Fruit fly (Drosophila melanogaster) whole organism, wandering third instar larva: ENCODE results near the gene CG3841.

Source experiments
- CG32264 ChIP-seq: fragments of 200-800 bp; sonication (Bioruptor generic); optimal IDR thresholded peaks from 2 replicates; lab custom pipeline; 2016; ENCODE audit warnings: missing biosample characterization, missing genetic modification characterization
- CG9705 ChIP-seq: fragments of 200-800 bp; sonication (Bioruptor generic); optimal IDR thresholded peaks from 2 replicates; lab custom pipeline; 2018; ENCODE audit warnings: missing biosample characterization, mild to moderate bottlenecking, missing genetic modification characterization
- CrebA ChIP-seq: fragments of 200-800 bp; sonication (Bioruptor generic); optimal IDR thresholded peaks from 2 replicates; lab custom pipeline; 2016; ENCODE audit warnings: missing biosample characterization, mild to moderate bottlenecking, missing genetic modification characterization, borderline replicate concordance
- Dfd ChIP-seq: fragments of >200 bp; optimal IDR thresholded peaks from 2 replicates; lab custom pipeline; 2017; ENCODE audit warnings: missing biosample characterization, missing genetic modification characterization
- Dif ChIP-seq: fragments of 200-275, 200-300 bp; sonication (Bioruptor generic); optimal IDR thresholded peaks from 2 replicates; lab custom pipeline; 2018; ENCODE audit warnings: missing biosample characterization, missing genetic modification characterization; ENCODE audit not compliant: partially characterized antibody
- GATAd ChIP-seq: sonication (Bioruptor generic); optimal IDR thresholded peaks from 2 replicates; lab custom pipeline; 2016; ENCODE audit warnings: missing biosample characterization, missing genetic modification characterization
- Hr78 ChIP-seq: fragments of >200 bp; optimal IDR thresholded peaks from 2 replicates; lab custom pipeline; 2017; ENCODE audit warnings: missing biosample characterization, missing genetic modification characterization
- Hr83 ChIP-seq: fragments of 200-300 bp; sonication (Bioruptor generic); optimal IDR thresholded peaks from 2 replicates; lab custom pipeline; 2016; ENCODE audit warnings: missing biosample characterization, mild to moderate bottlenecking, missing genetic modification characterization, moderate library complexity; ENCODE audit not compliant: poor library complexity, severe bottlenecking
- Jra ChIP-seq: sonication (Bioruptor generic); optimal IDR thresholded peaks from 2 replicates; lab custom pipeline; 2016; ENCODE audit warnings: missing biosample characterization, missing genetic modification characterization
- Mio ChIP-seq: sonication (Bioruptor generic); optimal IDR thresholded peaks from 2 replicates; lab custom pipeline; 2016; ENCODE audit warnings: missing biosample characterization, missing genetic modification characterization
- Myc ChIP-seq: fragments of >200 bp; optimal IDR thresholded peaks from 2 replicates; lab custom pipeline; 2017
- N ChIP-seq: fragments of >200 bp; optimal IDR thresholded peaks from 2 replicates; lab custom pipeline; 2018; ENCODE audit warnings: missing biosample characterization, missing external identifiers, missing genetic modification characterization
- Rel ChIP-seq, 2 experiments: fragments of 200-800 bp; sonication (Bioruptor generic) in 1 of 2; optimal IDR thresholded peaks; 2 replicates in 1 of 2; 3 replicates in 1 of 2; lab custom pipeline; 2016 to 2019; ENCODE audit warnings: mild to moderate bottlenecking in 2 of 2, missing biosample characterization in 2 of 2, missing genetic modification characterization in 2 of 2, moderate library complexity in 1 of 2
- Sp1 ChIP-seq: fragments of 200-800 bp; sonication (Bioruptor generic); optimal IDR thresholded peaks from 3 replicates; lab custom pipeline; 2019; ENCODE audit warnings: missing biosample characterization, mild to moderate bottlenecking, missing genetic modification characterization, moderate library complexity
- Vsx2 ChIP-seq: fragments of 200-300, 225-300 bp; sonication (Bioruptor generic); optimal IDR thresholded peaks from 2 replicates; lab custom pipeline; 2018; ENCODE audit warnings: missing biosample characterization, missing genetic modification characterization; ENCODE audit not compliant: partially characterized antibody
- br ChIP-seq: fragments of 200-800 bp; sonication (Bioruptor generic); optimal IDR thresholded peaks from 2 replicates; lab custom pipeline; 2016; ENCODE audit warnings: missing biosample characterization, missing genetic modification characterization
- brk ChIP-seq: fragments of 200-800 bp; sonication (Bioruptor generic); optimal IDR thresholded peaks from 2 replicates; lab custom pipeline; 2016; ENCODE audit warnings: missing biosample characterization, mild to moderate bottlenecking, missing genetic modification characterization
- dmrt93B ChIP-seq: fragments of 200-800 bp; sonication (Bioruptor generic); optimal IDR thresholded peaks from 2 replicates; lab custom pipeline; 2018; ENCODE audit warnings: missing biosample characterization, mild to moderate bottlenecking, missing genetic modification characterization
- ey ChIP-seq: fragments of 200-800 bp; sonication (Bioruptor generic); optimal IDR thresholded peaks from 2 replicates; lab custom pipeline; 2016; ENCODE audit warnings: missing biosample characterization, missing genetic modification characterization
- foxo ChIP-seq, 2 experiments: fragments of 200-800 bp; sonication (Bioruptor generic); optimal IDR thresholded peaks; 2 replicates in 1 of 2; 3 replicates in 1 of 2; lab custom pipeline; 2016 to 2017; ENCODE audit warnings: missing biosample characterization in 2 of 2, missing genetic modification characterization in 2 of 2
- fru ChIP-seq: fragments of 200-800 bp; sonication (Bioruptor generic); optimal IDR thresholded peaks from 3 replicates; lab custom pipeline; 2016; ENCODE audit warnings: missing biosample characterization, mild to moderate bottlenecking, missing genetic modification characterization
- h ChIP-seq: fragments of 200-800 bp; sonication (Bioruptor generic); optimal IDR thresholded peaks from 3 replicates; lab custom pipeline; 2016; ENCODE audit warnings: missing biosample characterization, mild to moderate bottlenecking, missing genetic modification characterization
- jim ChIP-seq: fragments of 175-275, 200-325 bp; sonication (Bioruptor generic); optimal IDR thresholded peaks from 2 replicates; lab custom pipeline; 2016; ENCODE audit warnings: missing biosample characterization, mild to moderate bottlenecking, missing genetic modification characterization
- lola ChIP-seq: fragments of >200 bp; optimal IDR thresholded peaks from 2 replicates; lab custom pipeline; 2017; ENCODE audit warnings: missing biosample characterization, missing genetic modification characterization
- pan ChIP-seq: fragments of >200 bp; optimal IDR thresholded peaks from 2 replicates; lab custom pipeline; 2017
- psq ChIP-seq: fragments of 200-800 bp; sonication (Bioruptor generic); optimal IDR thresholded peaks from 3 replicates; lab custom pipeline; 2017; ENCODE audit warnings: missing biosample characterization, mild to moderate bottlenecking, missing genetic modification characterization, moderate library complexity
- rgr ChIP-seq: fragments of 200-800 bp; sonication (Bioruptor generic); optimal IDR thresholded peaks from 3 replicates; lab custom pipeline; 2016; ENCODE audit warnings: missing biosample characterization, mild to moderate bottlenecking, missing genetic modification characterization
- sage ChIP-seq: fragments of 200-800 bp; sonication (Bioruptor generic); optimal IDR thresholded peaks from 2 replicates; lab custom pipeline; 2016; ENCODE audit warnings: missing biosample characterization, mild to moderate bottlenecking, missing genetic modification characterization
- sv ChIP-seq: fragments of 200-800 bp; sonication (Bioruptor generic); optimal IDR thresholded peaks from 3 replicates; lab custom pipeline; 2016; ENCODE audit warnings: missing biosample characterization, missing genetic modification characterization
- tai ChIP-seq: sonication (Bioruptor generic); optimal IDR thresholded peaks from 2 replicates; lab custom pipeline; 2016; ENCODE audit warnings: missing biosample characterization, missing genetic modification characterization
- usp ChIP-seq: fragments of >200 bp; optimal IDR thresholded peaks from 2 replicates; lab custom pipeline; 2017; ENCODE audit warnings: missing biosample characterization, missing genetic modification characterization

CG3841 gene

dm6 chr2L:9584098-9584703 lies 5.1 kb upstream of the CG3841 start:
- TF ChIP-seq h (GFP tag; lab: Kevin White, UChicago): no peak
- TF ChIP-seq N: no peak
- TF ChIP-seq Myc (lab: Kevin White, UChicago): no peak
- TF ChIP-seq brk (GFP tag; lab: Kevin White, UChicago): no peak
- no peak for TF ChIP-seq lola (GFP tag; lab: Kevin White, UChicago)
- no peak for TF ChIP-seq CG32264 (GFP tag; lab: Kevin White, UChicago)
- no peak for TF ChIP-seq br (GFP tag; lab: Kevin White, UChicago)
- no peak for TF ChIP-seq usp (GFP tag; lab: Kevin White, UChicago)
- TF ChIP-seq CrebA (GFP tag; lab: Kevin White, UChicago): no peak

DNA sequence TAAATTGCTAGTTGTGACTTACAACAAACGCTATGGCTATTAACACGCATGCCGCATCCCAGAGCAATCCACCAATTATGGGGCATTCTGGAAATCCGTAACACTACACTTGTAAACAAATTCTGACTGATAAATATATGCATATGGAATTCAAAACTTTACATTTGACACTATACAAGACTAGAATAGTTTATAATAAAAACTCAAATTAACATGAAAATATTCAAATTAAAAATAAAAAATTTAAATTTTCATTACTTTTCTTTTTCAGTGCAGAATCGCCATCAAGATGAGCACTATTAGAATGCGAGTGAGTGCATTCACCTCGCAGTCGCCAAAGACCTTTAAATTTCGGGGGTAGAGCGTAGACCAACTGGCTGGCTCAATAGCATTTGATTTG lies 3.3 kb upstream of the CG3841 start:
- TF ChIP-seq Rel (GFP tag; optimal IDR thresholded peaks at IDR 0.05; lab: Kevin White, UChicago) (no peak), Rel (tag; optimal IDR thresholded peaks at IDR 0.05; lab: Kevin White, UChicago) (no peak), psq (no peak), fru (GFP tag; lab: Kevin White, UChicago) (no peak), Mio (GFP tag; lab: Kevin White, UChicago) (no peak), rgr (GFP tag; lab: Kevin White, UChicago) (no peak), Dif (GFP tag; lab: Kevin White, UChicago) (no peak)

- no peak for TF ChIP-seq h (GFP tag; lab: Kevin White, UChicago)
Observed at dm6 chr2L:9591146-9591545, 1.9 kb downstream of the CG3841 start.

- TF ChIP-seq dmrt93B (GFP tag; lab: Kevin White, UChicago): no peak
- TF ChIP-seq Hr83: no peak
- TF ChIP-seq Sp1: peak; percentile 21
- peak in 1 of 2 experiments; percentile 6 for TF ChIP-seq foxo (GFP tag; optimal IDR thresholded peaks at IDR 0.05; lab: Kevin White, UChicago)
- TF ChIP-seq, all 38 proteins: peak for 2
Observed at dm6 chr2L:9594625-9595300, 5.5 kb downstream of the CG3841 start.

dm6 chr2L:9598390-9598789 lies 9.1 kb downstream of the CG3841 start:
- peak; percentile 24 for TF ChIP-seq sv
- no peak for TF ChIP-seq tai (GFP tag; lab: Kevin White, UChicago)
- peak in 1 of 2 experiments; percentile 19 for TF ChIP-seq foxo (GFP tag; optimal IDR thresholded peaks at IDR 0.05; lab: Kevin White, UChicago)
- no peak for TF ChIP-seq rgr (GFP tag; lab: Kevin White, UChicago)
- peak; percentile 6 for TF ChIP-seq h (GFP tag; lab: Kevin White, UChicago)

DNA sequence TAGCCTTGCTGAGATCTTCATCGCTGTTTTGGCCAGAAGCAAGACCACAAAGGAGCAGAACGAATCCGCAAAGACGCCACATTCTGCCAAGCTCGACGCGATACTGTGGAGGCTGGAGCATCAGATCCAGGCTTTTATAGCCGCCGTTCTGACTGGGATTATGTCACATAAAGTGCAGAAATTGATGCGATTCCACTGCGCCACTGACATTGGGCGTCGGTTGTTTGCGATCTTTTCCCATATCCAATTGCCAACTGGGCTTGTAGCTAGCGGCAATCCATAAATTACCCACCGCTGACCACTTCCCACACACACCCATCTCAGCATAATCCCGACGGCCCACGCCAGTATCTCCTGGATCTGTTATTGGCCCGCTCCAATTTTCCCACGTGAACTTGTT lies 11.5 kb downstream of the CG3841 start, which contains the start of gene CG4382:
Gene CG4382, minus strand, starts transcription at position 101 of the 400 bp plus-strand sequence.
- no peak for TF ChIP-seq h (GFP tag; lab: Kevin White, UChicago)
- TF ChIP-seq Rel (GFP tag; optimal IDR thresholded peaks at IDR 0.05; lab: Kevin White, UChicago): no peak
- TF ChIP-seq Rel (tag; optimal IDR thresholded peaks at IDR 0.05; lab: Kevin White, UChicago): no peak
- no peak for TF ChIP-seq Jra (GFP tag; lab: Kevin White, UChicago)
- TF ChIP-seq jim (GFP tag; lab: Kevin White, UChicago): no peak
- TF ChIP-seq Hr78: no peak
- no peak for TF ChIP-seq Hr83
- no peak for TF ChIP-seq CG9705 (GFP tag; lab: Kevin White, UChicago)
- TF ChIP-seq ey (GFP tag; lab: Kevin White, UChicago): no peak
- no peak for TF ChIP-seq usp (GFP tag; lab: Kevin White, UChicago)
- TF ChIP-seq Vsx2 (GFP tag; lab: Kevin White, UChicago): no peak
- no peak for TF ChIP-seq Dfd (GFP tag; lab: Kevin White, UChicago)
- TF ChIP-seq rgr (GFP tag; lab: Kevin White, UChicago): no peak
- TF ChIP-seq Mio (GFP tag; lab: Kevin White, UChicago): no peak
- no peak for TF ChIP-seq pan (lab: Kevin White, UChicago)
- TF ChIP-seq GATAd (GFP tag; lab: Kevin White, UChicago): no peak
- TF ChIP-seq sage (GFP tag; lab: Kevin White, UChicago): no peak
